Worm (Caenorhabditis elegans) whole organism, young adult: ENCODE measurements around the gene sca-1.

Experiments used
- B0035.1 ChIP-seq: sonication (generic microtip); optimal IDR thresholded peaks from 2 replicates; lab custom pipeline; 2016; ENCODE audit warnings: missing genetic modification characterization, mild to moderate bottlenecking, missing compliant biosample characterization, missing genotype, missing genetic modification reagents
- B0336.3 ChIP-seq: fragments of 200-800 bp; sonication (Bioruptor generic); IDR thresholded peaks from 2 replicates; pipeline ENCODE4 v1.3.6; 2022; ENCODE audit warnings: missing genetic modification characterization, missing compliant biosample characterization
- F52B5.7 ChIP-seq: sonication (generic microtip); optimal IDR thresholded peaks from 2 replicates; lab custom pipeline; 2016; ENCODE audit warnings: mild to moderate bottlenecking, missing genetic modification characterization, missing compliant biosample characterization
- F55B11.4 ChIP-seq: sonication (generic microtip); optimal IDR thresholded peaks from 2 replicates; lab custom pipeline; 2016; ENCODE audit warnings: missing compliant biosample characterization, missing genetic modification characterization, borderline replicate concordance; ENCODE audit not compliant: insufficient read depth
- F57A8.1 ChIP-seq: fragments of 200-800 bp; sonication (Bioruptor generic); optimal IDR thresholded peaks from 2 replicates; lab custom pipeline; 2018; ENCODE audit warnings: mild to moderate bottlenecking, missing genetic modification characterization, moderate library complexity, missing compliant biosample characterization
- K11D2.4 ChIP-seq: fragments of 200-800 bp; sonication (Bioruptor generic); IDR thresholded peaks from 2 replicates; pipeline ENCODE4 v1.3.6; 2022; ENCODE audit warnings: missing genetic modification reagents, missing genetic modification characterization, missing compliant biosample characterization
- T07F8.4 ChIP-seq: sonication (generic microtip); optimal IDR thresholded peaks from 2 replicates; lab custom pipeline; 2016; ENCODE audit warnings: mild to moderate bottlenecking, missing genetic modification characterization, moderate library complexity, missing compliant biosample characterization
- Y53F4B.3 ChIP-seq: fragments of 200-800 bp; sonication (Bioruptor generic); IDR thresholded peaks from 2 replicates; pipeline ENCODE4 v1.3.6; 2022; ENCODE audit warnings: missing genetic modification reagents, missing genetic modification characterization, missing compliant biosample characterization
- Y56A3A.18 ChIP-seq: fragments of 200-800 bp; sonication (Bioruptor generic); IDR thresholded peaks from 2 replicates; pipeline ENCODE4 v1.3.6; 2022; ENCODE audit warnings: missing genetic modification reagents, missing genetic modification characterization, missing compliant biosample characterization
- atf-7 ChIP-seq: sonication (generic microtip); optimal IDR thresholded peaks from 2 replicates; lab custom pipeline; 2017; ENCODE audit warnings: mild to moderate bottlenecking, missing genetic modification characterization, missing compliant biosample characterization
- athp-1 ChIP-seq: sonication (generic microtip); optimal IDR thresholded peaks from 2 replicates; lab custom pipeline; 2017; ENCODE audit warnings: mild to moderate bottlenecking, missing genetic modification characterization, missing compliant biosample characterization
- attf-3 ChIP-seq: fragments of 200-800 bp; sonication (Bioruptor generic); conservative IDR thresholded peaks from 2 replicates; pipeline ENCODE4 v1.3.6; 2022; ENCODE audit warnings: missing genetic modification reagents, missing genetic modification characterization, missing compliant biosample characterization
- attf-5 ChIP-seq: fragments of 200-800 bp; sonication (Bioruptor generic); optimal IDR thresholded peaks from 2 replicates; lab custom pipeline; 2018; ENCODE audit warnings: mild to moderate bottlenecking, missing genetic modification characterization, missing compliant biosample characterization
- bed-2 ChIP-seq: fragments of 200-800 bp; sonication (Bioruptor generic); IDR thresholded peaks from 2 replicates; pipeline ENCODE4 v1.3.6; 2022; ENCODE audit warnings: missing genetic modification reagents, missing genetic modification characterization, missing compliant biosample characterization
- ccch-3 ChIP-seq: fragments of 200-800 bp; sonication (Bioruptor generic); optimal IDR thresholded peaks from 2 replicates; lab custom pipeline; 2018; ENCODE audit warnings: mild to moderate bottlenecking, missing genetic modification characterization, missing compliant biosample characterization
- cebp-1 ChIP-seq, 2 experiments: fragments of 200-800 bp in 1 of 2; sonication (Bioruptor generic) in 1 of 2; sonication (generic microtip) in 1 of 2; IDR thresholded peaks in 1 of 2; optimal IDR thresholded peaks in 1 of 2; 2 replicates each; pipeline versions ENCODE4 v1.3.6 to Lab custom; 2017 to 2022; ENCODE audit warnings: missing compliant biosample characterization in 2 of 2, missing genetic modification characterization in 2 of 2, mild to moderate bottlenecking in 1 of 2, missing genetic modification reagents in 1 of 2, moderate library complexity in 1 of 2
- cebp-2 ChIP-seq: fragments of 200-800 bp; sonication (Bioruptor generic); IDR thresholded peaks from 2 replicates; pipeline ENCODE4 v1.3.6; 2022; ENCODE audit warnings: missing genetic modification characterization, missing compliant biosample characterization
- ceh-100 ChIP-seq: fragments of 200-800 bp; sonication (Bioruptor generic); IDR thresholded peaks from 2 replicates; pipeline ENCODE4 v1.3.6; 2022; ENCODE audit warnings: missing genetic modification reagents, missing genetic modification characterization, missing compliant biosample characterization
- ceh-27 ChIP-seq: fragments of 200-800 bp; sonication (Bioruptor generic); optimal IDR thresholded peaks from 2 replicates; lab custom pipeline; 2018; ENCODE audit warnings: mild to moderate bottlenecking, missing genetic modification characterization, moderate library complexity, missing compliant biosample characterization
- ceh-58 ChIP-seq: fragments of 200-800 bp; sonication (Bioruptor generic); IDR thresholded peaks from 2 replicates; pipeline ENCODE4 v1.3.6; 2022; ENCODE audit warnings: missing genetic modification characterization, missing compliant biosample characterization
- dpff-1 ChIP-seq: sonication (generic microtip); optimal IDR thresholded peaks from 2 replicates; lab custom pipeline; 2017; ENCODE audit warnings: mild to moderate bottlenecking, missing genetic modification characterization, missing compliant biosample characterization
- efl-1 ChIP-seq: fragments of 150-350 bp; optimal IDR thresholded peaks from 2 replicates; lab custom pipeline; 2014; ENCODE audit warnings: missing biosample characterization, missing genetic modification reagents, missing genetic modification characterization
- egl-44 ChIP-seq: fragments of 200-800 bp; sonication (Bioruptor generic); IDR thresholded peaks from 2 replicates; pipeline ENCODE4 v1.3.6; 2022; ENCODE audit warnings: missing genetic modification reagents, missing genetic modification characterization, missing compliant biosample characterization
- him-1 ChIP-seq: sonication (generic microtip); optimal IDR thresholded peaks from 2 replicates; lab custom pipeline; 2016; ENCODE audit warnings: missing genotype, missing genetic modification reagents, missing genetic modification characterization, missing compliant biosample characterization
- hmg-20 ChIP-seq: fragments of 200-800 bp; sonication (Bioruptor generic); IDR thresholded peaks from 2 replicates; pipeline ENCODE4 v1.3.6; 2022; ENCODE audit warnings: missing genetic modification reagents, missing genetic modification characterization, missing compliant biosample characterization
- hrde-1 ChIP-seq: sonication (generic microtip); optimal IDR thresholded peaks from 2 replicates; lab custom pipeline; 2016; ENCODE audit warnings: missing genetic modification characterization, mild to moderate bottlenecking, missing compliant biosample characterization, moderate library complexity, missing genotype, missing genetic modification reagents, borderline replicate concordance
- lir-1 ChIP-seq: fragments of 200-800 bp; sonication (Bioruptor generic); conservative IDR thresholded peaks from 2 replicates; pipeline ENCODE4 v1.3.6; 2022; ENCODE audit warnings: missing genetic modification reagents, missing genetic modification characterization, missing compliant biosample characterization
- lsl-1 ChIP-seq: fragments of 200-800 bp; sonication (Bioruptor generic); optimal IDR thresholded peaks from 2 replicates; lab custom pipeline; 2018; ENCODE audit warnings: mild to moderate bottlenecking, missing genetic modification characterization, moderate library complexity, missing compliant biosample characterization
- lsy-27 ChIP-seq: sonication (generic microtip); optimal IDR thresholded peaks from 2 replicates; lab custom pipeline; 2017; ENCODE audit warnings: missing genetic modification characterization, mild to moderate bottlenecking, missing compliant biosample characterization, antibody characterized with exemption, missing genotype, borderline replicate concordance; ENCODE audit not compliant: insufficient read depth
- mcd-1 ChIP-seq: fragments of 200-800 bp; sonication (Bioruptor generic); IDR thresholded peaks from 2 replicates; pipeline ENCODE4 v1.3.6; 2022; ENCODE audit warnings: missing genetic modification reagents, missing genetic modification characterization, missing compliant biosample characterization
- mel-28 ChIP-seq: sonication (generic microtip); optimal IDR thresholded peaks from 2 replicates; lab custom pipeline; 2016; ENCODE audit warnings: borderline replicate concordance, mild to moderate bottlenecking, missing genetic modification characterization, missing compliant biosample characterization
- nfya-2 ChIP-seq: fragments of 200-800 bp; sonication (Bioruptor generic); IDR thresholded peaks from 2 replicates; pipeline ENCODE4 v1.3.6; 2022; ENCODE audit warnings: missing genetic modification reagents, missing genetic modification characterization, missing compliant biosample characterization
- nhr-90 ChIP-seq: sonication (generic microtip); optimal IDR thresholded peaks from 2 replicates; lab custom pipeline; 2016; ENCODE audit warnings: missing genotype, mild to moderate bottlenecking, missing genetic modification characterization, missing compliant biosample characterization
- pbrm-1 ChIP-seq: fragments of 200-800 bp; sonication (Bioruptor generic); IDR thresholded peaks from 2 replicates; pipeline ENCODE4 v1.3.6; 2022; ENCODE audit warnings: missing genetic modification reagents, missing genetic modification characterization, missing compliant biosample characterization
- rcor-1 ChIP-seq: fragments of 200-800 bp; sonication (Bioruptor generic); IDR thresholded peaks from 2 replicates; pipeline ENCODE4 v1.3.6; 2022; ENCODE audit warnings: missing genetic modification reagents, missing genetic modification characterization, missing compliant biosample characterization
- sdz-38 ChIP-seq: sonication (generic microtip); optimal IDR thresholded peaks from 2 replicates; lab custom pipeline; 2016; ENCODE audit warnings: missing genotype, missing genetic modification characterization, missing compliant biosample characterization
- snpc-4 ChIP-seq, 5 experiments: fragments of 150-350 bp in 1 of 5; sonication (generic microtip) in 4 of 5; optimal IDR thresholded peaks; 2 replicates each; lab custom pipeline; 2014 to 2018; ENCODE audit warnings: missing genetic modification characterization in 5 of 5, missing biosample characterization in 3 of 5, antibody characterized with exemption in 2 of 5, mild to moderate bottlenecking in 2 of 5, missing compliant biosample characterization in 2 of 5, missing genotype in 2 of 5, moderate library complexity in 2 of 5, missing genetic modification reagents in 1 of 5
- tlf-1 ChIP-seq: fragments of 200-800 bp; sonication (Bioruptor generic); optimal IDR thresholded peaks from 2 replicates; lab custom pipeline; 2018; ENCODE audit warnings: mild to moderate bottlenecking, missing genetic modification characterization, missing compliant biosample characterization
- unc-62 ChIP-seq: fragments of 150-350 bp; optimal IDR thresholded peaks from 2 replicates; lab custom pipeline; 2014; ENCODE audit warnings: missing biosample characterization, missing genetic modification reagents, missing genetic modification characterization
- zfh-2 ChIP-seq: fragments of 200-800 bp; sonication (Bioruptor generic); conservative IDR thresholded peaks from 2 replicates; pipeline ENCODE4 v1.3.6; 2022; ENCODE audit warnings: missing genetic modification reagents, missing genetic modification characterization, missing compliant biosample characterization
- ztf-22 ChIP-seq: fragments of 200-800 bp; sonication (Bioruptor generic); optimal IDR thresholded peaks from 2 replicates; lab custom pipeline; 2018; ENCODE audit warnings: mild to moderate bottlenecking, missing genetic modification characterization, moderate library complexity, missing compliant biosample characterization
- ztf-25 ChIP-seq: fragments of 200-800 bp; sonication (Bioruptor generic); IDR thresholded peaks from 2 replicates; pipeline ENCODE4 v1.3.6; 2022; ENCODE audit warnings: missing genetic modification reagents, missing genetic modification characterization, missing compliant biosample characterization
- ztf-26 ChIP-seq: sonication (generic microtip); optimal IDR thresholded peaks from 2 replicates; lab custom pipeline; 2017; ENCODE audit warnings: missing genetic modification characterization, missing compliant biosample characterization
- ztf-28 ChIP-seq: fragments of 200-800 bp; sonication (Bioruptor generic); IDR thresholded peaks from 2 replicates; pipeline ENCODE4 v1.3.6; 2022; ENCODE audit warnings: missing genetic modification reagents, missing genetic modification characterization, missing compliant biosample characterization

sca-1 gene

ce11 chrIII:10810837-10811814 lies 5.5 kb downstream of the sca-1 start:
- TF ChIP-seq ztf-25 (GFP tag; lab: Robert Waterston, UW) (peak; percentile 87; the same call in 1 of the 2 replicates), snpc-4 (GFP tag; optimal IDR thresholded peaks at IDR 0.05; lab: Kevin White, UChicago) (peak; percentile 41), snpc-4 (tag; optimal IDR thresholded peaks at IDR 0.05; lab: Kevin White, UChicago) (no peak), ceh-58 (peak; percentile 93), ztf-26 (tag; lab: Kevin White, UChicago) (no peak), mel-28 (tag; lab: Kevin White, UChicago) (no peak), egl-44 (peak; percentile 69), hmg-20 (GFP tag; lab: Robert Waterston, UW) (no peak), dpff-1 (tag; lab: Kevin White, UChicago) (no peak), cebp-1 (GFP tag; IDR thresholded peaks at IDR 0.05; lab: Robert Waterston, UW) (no peak), cebp-1 (tag; optimal IDR thresholded peaks at IDR 0.05; lab: Kevin White, UChicago) (peak; percentile 15), lsl-1 (GFP tag; lab: Kevin White, UChicago) (peak; percentile 82), unc-62 (GFP tag; lab: Kevin White, UChicago) (no peak), ccch-3 (GFP tag; lab: Kevin White, UChicago) (no peak), rcor-1 (peak; percentile 63), athp-1 (tag; lab: Kevin White, UChicago) (peak; percentile 36), F57A8.1 (GFP tag; lab: Kevin White, UChicago) (no peak), ceh-27 (GFP tag; lab: Kevin White, UChicago) (no peak), pbrm-1 (GFP tag; lab: Robert Waterston, UW) (peak; percentile 67; the same call in 1 of the 2 replicates), F55B11.4 (tag; lab: Kevin White, UChicago) (no peak), cebp-2 (GFP tag; lab: Robert Waterston, UW) (0 out of 2 replicates have a peak, but pooled peaks have one; percentile 58), lsy-27 (tag; lab: Kevin White, UChicago) (no peak), sdz-38 (no peak), hrde-1 (tag; lab: Kevin White, UChicago) (peak; percentile 68), F52B5.7 (peak; percentile 28), nhr-90 (tag; lab: Kevin White, UChicago) (no peak), tlf-1 (no peak), T07F8.4 (tag; lab: Kevin White, UChicago) (no peak), bed-2 (0 out of 2 replicates have a peak, but pooled peaks have one; percentile 8), zfh-2 (GFP tag; lab: Robert Waterston, UW) (no peak), him-1 (peak; percentile 56), lir-1 (GFP tag; lab: Robert Waterston, UW) (peak; percentile 19; the same call in 1 of the 2 replicates), B0336.3 (GFP tag; lab: Robert Waterston, UW) (peak; percentile 10), Y53F4B.3 (GFP tag; lab: Robert Waterston, UW) (peak; percentile 86), B0035.1 (no peak), ceh-100 (peak; percentile 92), attf-3 (GFP tag; lab: Robert Waterston, UW) (peak; percentile 74), efl-1 (GFP tag; lab: Kevin White, UChicago) (peak; percentile 33), atf-7 (no peak), Y56A3A.18 (GFP tag; lab: Robert Waterston, UW) (peak; percentile 72; the same call in 1 of the 2 replicates), mcd-1 (peak; percentile 55), ztf-22 (GFP tag; lab: Kevin White, UChicago) (no peak), K11D2.4 (GFP tag; lab: Robert Waterston, UW) (peak; percentile 44; the same call in 1 of the 2 replicates), nfya-2 (0 out of 2 replicates have a peak, but pooled peaks have one; percentile 55), ztf-28 (GFP tag; lab: Robert Waterston, UW) (peak; percentile 9; the same call in 1 of the 2 replicates), attf-5 (no peak)
